Worm (Caenorhabditis elegans) whole organism, late embryonic: Measurements from ENCODE around the gene F53F8.5.

Experiments used
- ama-1 ChIP-seq: fragments of 150-350 bp; optimal IDR thresholded peaks from 2 replicates; lab custom pipeline; 2014
- ceh-9 ChIP-seq: sonication (generic microtip); optimal IDR thresholded peaks from 2 replicates; lab custom pipeline; 2016; ENCODE audit warnings: mild to moderate bottlenecking, missing genetic modification characterization, inconsistent platforms, missing compliant biosample characterization
- pqm-1 ChIP-seq: sonication (generic microtip); optimal IDR thresholded peaks from 2 replicates; lab custom pipeline; 2016; ENCODE audit warnings: missing genetic modification characterization, missing compliant biosample characterization
- tbx-2 ChIP-seq: sonication (generic microtip); optimal IDR thresholded peaks from 2 replicates; lab custom pipeline; 2016; ENCODE audit warnings: missing genetic modification characterization, missing compliant biosample characterization

ce11 chrV:20664930-20665329, 38.9 kb downstream of the F53F8.5 start:
- TF ChIP-seq tbx-2 (tag; lab: Kevin White, UChicago) (no peak), ceh-9 (tag; lab: Kevin White, UChicago) (no peak), ama-1 (lab: Kevin White, UChicago) (no peak), pqm-1 (no peak)
